Worm (Caenorhabditis elegans) whole organism, L4 larva: ENCODE measurements around the gene Y43F4A.1.

Experiments
- ZK546.5 ChIP-seq, 2 experiments: sonication (generic microtip); optimal IDR thresholded peaks; 2 replicates each; lab custom pipeline; 2017; ENCODE audit warnings: missing biosample characterization in 2 of 2, missing genetic modification characterization in 2 of 2
- jun-1 ChIP-seq: fragments of 150-350 bp; optimal IDR thresholded peaks from 2 replicates; lab custom pipeline; 2014; ENCODE audit warnings: missing biosample characterization, missing genetic modification reagents, missing genetic modification characterization
- lin-15B ChIP-seq: fragments of 150-350 bp; sonication (generic microtip); optimal IDR thresholded peaks from 3 replicates; lab custom pipeline; 2014; ENCODE audit warnings: missing biosample characterization, missing genetic modification characterization
- nhr-10 ChIP-seq: fragments of 150-350 bp; optimal IDR thresholded peaks from 2 replicates; lab custom pipeline; 2014; ENCODE audit warnings: missing biosample characterization, missing genetic modification characterization
- nhr-11 ChIP-seq: fragments of 150-350 bp; optimal IDR thresholded peaks from 2 replicates; lab custom pipeline; 2014; ENCODE audit warnings: missing biosample characterization, missing genetic modification characterization
- nhr-41 ChIP-seq: fragments of 200-800 bp; sonication (Bioruptor generic); IDR thresholded peaks from 2 replicates; pipeline ENCODE4 v1.3.6; 2022; ENCODE audit warnings: missing genetic modification reagents, missing genetic modification characterization, missing compliant biosample characterization
- pha-4 ChIP-seq, 2 experiments: fragments of 150-350 bp in 1 of 2; fragments of 200-800 bp in 1 of 2; sonication (Bioruptor generic) in 1 of 2; IDR thresholded peaks in 1 of 2; optimal IDR thresholded peaks in 1 of 2; 2 replicates each; pipeline versions ENCODE4 v1.3.6 to Lab custom; 2014 to 2022; ENCODE audit warnings: missing genetic modification characterization in 2 of 2, missing genetic modification reagents in 2 of 2, missing biosample characterization in 1 of 2, missing compliant biosample characterization in 1 of 2
- ztf-11 ChIP-seq: fragments of 150-350 bp; optimal IDR thresholded peaks from 2 replicates; lab custom pipeline; 2014; ENCODE audit warnings: missing biosample characterization, missing genetic modification characterization

ce11 chrIII:13246265-13246664 is 23.4 kb downstream of the Y43F4A.1 start, which contains the start of gene anoh-1:
- TF ChIP-seq ZK546.5 (tag; optimal IDR thresholded peaks at IDR 0.05; lab: Kevin White, UChicago) (no peak), nhr-11 (tag; lab: Kevin White, UChicago) (no peak), jun-1 (tag; lab: Kevin White, UChicago) (no peak), ztf-11 (tag; lab: Kevin White, UChicago) (no peak), pha-4 (GFP tag; IDR thresholded peaks at IDR 0.05; lab: Robert Waterston, UW) (no peak), pha-4 (tag; optimal IDR thresholded peaks at IDR 0.05; lab: Kevin White, UChicago) (no peak), nhr-10 (tag; lab: Kevin White, UChicago) (no peak), nhr-41 (GFP tag; lab: Robert Waterston, UW) (no peak), lin-15B (tag; lab: Kevin White, UChicago) (no peak)
